Fruit fly (Drosophila melanogaster): ENCODE results near the gene psd.

DNA sequence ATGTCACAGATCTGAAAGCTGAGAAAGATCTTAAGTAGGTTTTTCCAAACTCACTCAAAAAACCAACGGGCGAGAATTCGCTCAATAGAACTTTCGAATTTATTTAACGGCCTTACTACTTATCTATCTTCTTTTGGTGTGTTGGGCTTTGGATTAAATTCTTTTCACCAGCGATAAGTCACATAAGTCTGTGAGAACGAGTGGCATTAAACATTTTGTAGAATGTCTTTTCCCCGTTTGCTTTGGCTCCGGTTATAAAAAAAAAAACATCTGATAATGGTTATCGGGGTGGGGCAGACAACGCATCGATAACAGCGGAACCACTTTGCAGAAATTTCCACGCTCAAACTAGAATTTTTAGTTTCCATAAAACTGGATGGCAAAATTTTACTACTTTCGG is 10.8 kb upstream of the psd start:
- TF ChIP-seq gl (tag; optimal IDR thresholded peaks at IDR 0.05), result no peak
- no peak for TF ChIP-seq CG10348 (GFP tag; IDR thresholded peaks at IDR 0.05)
- no peak for TF ChIP-seq CG15710 (tag; optimal IDR thresholded peaks at IDR 0.05)
- TF ChIP-seq CG14655 (GFP tag; optimal IDR thresholded peaks at IDR 0.05), result no peak
- no peak for TF ChIP-seq rn (GFP tag; IDR thresholded peaks at IDR 0.05)
- TF ChIP-seq CG8301 (tag; optimal IDR thresholded peaks at IDR 0.05), result no peak
- no peak for TF ChIP-seq EcR (GFP tag; optimal IDR thresholded peaks at IDR 0.05)
- TF ChIP-seq CG9948 (tag; optimal IDR thresholded peaks at IDR 0.05), result no peak
- TF ChIP-seq CG13204 (GFP tag; optimal IDR thresholded peaks at IDR 0.05), result no peak
